Fruit fly (Drosophila melanogaster) whole organism, prepupa: ENCODE results near the gene Nepl20.

Source experiments
- Blimp-1 ChIP-seq: fragments of 200-800 bp; sonication (Bioruptor generic); optimal IDR thresholded peaks from 3 replicates; lab custom pipeline; 2017; ENCODE audit warnings: missing biosample characterization, missing genetic modification characterization, mild to moderate bottlenecking, moderate library complexity, missing genetic modification reagents
- CG10631 ChIP-seq: fragments of 200-800 bp; sonication (Bioruptor generic); optimal IDR thresholded peaks from 2 replicates; lab custom pipeline; 2016; ENCODE audit warnings: missing biosample characterization, missing genetic modification characterization
- CG11762 ChIP-seq: fragments of 200-800 bp; sonication (Bioruptor generic); optimal IDR thresholded peaks from 3 replicates; lab custom pipeline; 2016; ENCODE audit warnings: missing biosample characterization, missing genetic modification characterization; ENCODE audit not compliant: insufficient read depth
- CG11902 ChIP-seq: fragments of 200-800 bp; sonication (Bioruptor generic); optimal IDR thresholded peaks from 3 replicates; lab custom pipeline; 2016; ENCODE audit warnings: missing biosample characterization, missing genetic modification characterization
- CG1621 ChIP-seq: fragments of 200-800 bp; sonication (Bioruptor generic); optimal IDR thresholded peaks from 3 replicates; lab custom pipeline; 2018; ENCODE audit warnings: missing biosample characterization, mild to moderate bottlenecking, missing genetic modification characterization
- CG16779 ChIP-seq: fragments of 200-800 bp; sonication (Bioruptor generic); optimal IDR thresholded peaks from 3 replicates; lab custom pipeline; 2017; ENCODE audit warnings: missing biosample characterization, mild to moderate bottlenecking, missing genetic modification characterization
- CG32006 ChIP-seq: fragments of 200-800 bp; sonication (Bioruptor generic); optimal IDR thresholded peaks from 3 replicates; lab custom pipeline; 2017; ENCODE audit warnings: missing biosample characterization, mild to moderate bottlenecking, missing genetic modification characterization
- CG3919 ChIP-seq: fragments of 200-800 bp; sonication (Bioruptor generic); optimal IDR thresholded peaks from 3 replicates; lab custom pipeline; 2016; ENCODE audit warnings: missing biosample characterization, missing genetic modification characterization
- CG6163 ChIP-seq: fragments of 200-800 bp; sonication (Bioruptor generic); IDR thresholded peaks from 3 replicates; pipeline ENCODE4 v1.3.6; 2022; ENCODE audit warnings: missing biosample characterization, missing genetic modification characterization
- CG6276 ChIP-seq: fragments of 200-800 bp; sonication (Bioruptor generic); optimal IDR thresholded peaks from 2 replicates; lab custom pipeline; 2017; ENCODE audit warnings: missing biosample characterization, mild to moderate bottlenecking, missing genetic modification characterization
- CG6854 ChIP-seq: fragments of 200-800 bp; sonication (Bioruptor generic); optimal IDR thresholded peaks from 2 replicates; lab custom pipeline; 2017; ENCODE audit warnings: missing biosample characterization, mild to moderate bottlenecking, missing genetic modification characterization
- CG7368 ChIP-seq: fragments of 200-800 bp; sonication (Bioruptor generic); optimal IDR thresholded peaks from 3 replicates; lab custom pipeline; 2016; ENCODE audit warnings: missing biosample characterization, missing genetic modification characterization
- CG8119 ChIP-seq: fragments of 200-800 bp; sonication (Bioruptor generic); IDR thresholded peaks from 3 replicates; pipeline ENCODE4 v1.3.6; 2022; ENCODE audit warnings: missing biosample characterization, missing genetic modification characterization
- CG8319 ChIP-seq: fragments of 200-800 bp; sonication (Bioruptor generic); optimal IDR thresholded peaks from 3 replicates; lab custom pipeline; 2016; ENCODE audit warnings: missing biosample characterization, missing genetic modification characterization
- CG8632 ChIP-seq: fragments of 200-800 bp; sonication (Bioruptor generic); optimal IDR thresholded peaks from 3 replicates; lab custom pipeline; 2016; ENCODE audit warnings: missing biosample characterization, missing genetic modification characterization
- CG9139 ChIP-seq: fragments of 200-800 bp; sonication (Bioruptor generic); optimal IDR thresholded peaks from 3 replicates; lab custom pipeline; 2017; ENCODE audit warnings: missing biosample characterization, mild to moderate bottlenecking, missing genetic modification characterization
- Eip75B ChIP-seq: fragments of 200-800 bp; sonication (Bioruptor generic); optimal IDR thresholded peaks from 3 replicates; lab custom pipeline; 2016; ENCODE audit warnings: missing biosample characterization, missing genetic modification characterization
- Eip93F ChIP-seq: fragments of 200-800 bp; sonication (Bioruptor generic); optimal IDR thresholded peaks from 2 replicates; lab custom pipeline; 2016; ENCODE audit warnings: missing biosample characterization, mild to moderate bottlenecking, missing genetic modification characterization
- Ets96B ChIP-seq: fragments of 200-800 bp; optimal IDR thresholded peaks from 2 replicates; lab custom pipeline; 2019; ENCODE audit warnings: missing biosample characterization, mild to moderate bottlenecking, missing genetic modification characterization, moderate library complexity
- Gug ChIP-seq: fragments of 200-800 bp; sonication (Bioruptor generic); IDR thresholded peaks from 2 replicates; pipeline ENCODE4 v1.3.6; 2022; ENCODE audit warnings: missing biosample characterization, missing genetic modification characterization
- Hr38 ChIP-seq: sonication (Bioruptor generic); optimal IDR thresholded peaks from 2 replicates; lab custom pipeline; 2016; ENCODE audit warnings: missing biosample characterization, missing genetic modification characterization
- Hr39 ChIP-seq: fragments of 200-800 bp; sonication (Bioruptor generic); optimal IDR thresholded peaks from 2 replicates; lab custom pipeline; 2016; ENCODE audit warnings: missing biosample characterization, missing genetic modification characterization
- Hr4 ChIP-seq: fragments of 200-800 bp; sonication (Bioruptor generic); optimal IDR thresholded peaks from 3 replicates; lab custom pipeline; 2016; ENCODE audit warnings: missing biosample characterization, missing genetic modification characterization
- Met ChIP-seq: fragments of 200-800 bp; sonication (Bioruptor generic); optimal IDR thresholded peaks from 3 replicates; lab custom pipeline; 2016; ENCODE audit warnings: missing biosample characterization, missing genetic modification characterization
- OdsH ChIP-seq: fragments of 200-800 bp; sonication (Bioruptor generic); optimal IDR thresholded peaks from 3 replicates; lab custom pipeline; 2016; ENCODE audit warnings: missing biosample characterization, missing genetic modification characterization
- Smox ChIP-seq: fragments of 200-800 bp; sonication (Bioruptor generic); optimal IDR thresholded peaks from 3 replicates; lab custom pipeline; 2016; ENCODE audit warnings: missing biosample characterization, missing genetic modification characterization
- Sox14 ChIP-seq: fragments of 200-800 bp; sonication (Bioruptor generic); optimal IDR thresholded peaks from 3 replicates; lab custom pipeline; 2016; ENCODE audit warnings: missing biosample characterization, missing genetic modification characterization
- Sox15 ChIP-seq: fragments of 200-800 bp; sonication (Bioruptor generic); optimal IDR thresholded peaks from 3 replicates; lab custom pipeline; 2016; ENCODE audit warnings: missing biosample characterization, missing genetic modification characterization
- achi ChIP-seq: fragments of 200-800 bp; sonication (Bioruptor generic); optimal IDR thresholded peaks from 3 replicates; lab custom pipeline; 2016; ENCODE audit warnings: missing biosample characterization, missing genetic modification characterization
- acj6 ChIP-seq: fragments of 200-800 bp; sonication (Bioruptor generic); optimal IDR thresholded peaks from 3 replicates; lab custom pipeline; 2016; ENCODE audit warnings: missing biosample characterization, missing genetic modification characterization
- cyc ChIP-seq: fragments of 200-800 bp; sonication (Bioruptor generic); optimal IDR thresholded peaks from 3 replicates; lab custom pipeline; 2016; ENCODE audit warnings: missing biosample characterization, missing genetic modification characterization
- dac ChIP-seq: fragments of 200-800 bp; sonication (Bioruptor generic); optimal IDR thresholded peaks from 2 replicates; lab custom pipeline; 2017; ENCODE audit warnings: missing biosample characterization, mild to moderate bottlenecking, missing genetic modification characterization
- dsx ChIP-seq: fragments of 200-800 bp; optimal IDR thresholded peaks from 3 replicates; lab custom pipeline; 2019; ENCODE audit warnings: missing biosample characterization, mild to moderate bottlenecking, missing genetic modification characterization, moderate library complexity; ENCODE audit not compliant: poor library complexity, severe bottlenecking
- eg ChIP-seq: fragments of 200-800 bp; sonication (Bioruptor generic); IDR thresholded peaks from 3 replicates; pipeline ENCODE4 v1.3.6; 2022; ENCODE audit warnings: missing biosample characterization, missing genetic modification characterization
- esn ChIP-seq: fragments of 200-800 bp; sonication (Bioruptor generic); optimal IDR thresholded peaks from 2 replicates; lab custom pipeline; 2016; ENCODE audit warnings: missing biosample characterization, mild to moderate bottlenecking, missing genetic modification characterization, moderate library complexity
- fd59A ChIP-seq: fragments of 200-800 bp; sonication (Bioruptor generic); optimal IDR thresholded peaks from 2 replicates; lab custom pipeline; 2017; ENCODE audit warnings: missing biosample characterization, mild to moderate bottlenecking, missing genetic modification characterization, missing genetic modification reagents
- fkh ChIP-seq: fragments of 200-800 bp; sonication (Bioruptor generic); optimal IDR thresholded peaks from 3 replicates; lab custom pipeline; 2017; ENCODE audit warnings: missing biosample characterization, mild to moderate bottlenecking, missing genetic modification characterization, moderate library complexity
- net ChIP-seq: fragments of 200-800 bp; sonication (Bioruptor generic); optimal IDR thresholded peaks from 3 replicates; lab custom pipeline; 2016; ENCODE audit warnings: missing biosample characterization, missing genetic modification characterization
- salr ChIP-seq, 2 experiments: fragments of 200-800 bp; sonication (Bioruptor generic); optimal IDR thresholded peaks; 3 replicates each; lab custom pipeline; 2016 to 2018; ENCODE audit warnings: missing biosample characterization in 2 of 2, missing genetic modification characterization in 2 of 2, mild to moderate bottlenecking in 1 of 2
- spab ChIP-seq: fragments of 200-800 bp; sonication (Bioruptor generic); optimal IDR thresholded peaks from 2 replicates; lab custom pipeline; 2017; ENCODE audit warnings: missing biosample characterization, mild to moderate bottlenecking, missing genetic modification characterization, missing genetic modification reagents
- ss ChIP-seq, 2 experiments: fragments of 200-800 bp; sonication (Bioruptor generic); optimal IDR thresholded peaks; 2 replicates in 1 of 2; 3 replicates in 1 of 2; lab custom pipeline; 2017 to 2018; ENCODE audit warnings: mild to moderate bottlenecking in 2 of 2, missing biosample characterization in 2 of 2, missing genetic modification characterization in 2 of 2, moderate library complexity in 1 of 2
- svp ChIP-seq: fragments of 200-800 bp; sonication (Bioruptor generic); peaks from one replicate; lab custom pipeline; 2016; ENCODE audit warnings: missing biosample characterization, missing genetic modification characterization
- vri ChIP-seq: fragments of 200-800 bp; sonication (Bioruptor generic); optimal IDR thresholded peaks from 3 replicates; lab custom pipeline; 2016; ENCODE audit warnings: missing biosample characterization, mild to moderate bottlenecking, missing genetic modification characterization

Nepl20 gene

DNA sequence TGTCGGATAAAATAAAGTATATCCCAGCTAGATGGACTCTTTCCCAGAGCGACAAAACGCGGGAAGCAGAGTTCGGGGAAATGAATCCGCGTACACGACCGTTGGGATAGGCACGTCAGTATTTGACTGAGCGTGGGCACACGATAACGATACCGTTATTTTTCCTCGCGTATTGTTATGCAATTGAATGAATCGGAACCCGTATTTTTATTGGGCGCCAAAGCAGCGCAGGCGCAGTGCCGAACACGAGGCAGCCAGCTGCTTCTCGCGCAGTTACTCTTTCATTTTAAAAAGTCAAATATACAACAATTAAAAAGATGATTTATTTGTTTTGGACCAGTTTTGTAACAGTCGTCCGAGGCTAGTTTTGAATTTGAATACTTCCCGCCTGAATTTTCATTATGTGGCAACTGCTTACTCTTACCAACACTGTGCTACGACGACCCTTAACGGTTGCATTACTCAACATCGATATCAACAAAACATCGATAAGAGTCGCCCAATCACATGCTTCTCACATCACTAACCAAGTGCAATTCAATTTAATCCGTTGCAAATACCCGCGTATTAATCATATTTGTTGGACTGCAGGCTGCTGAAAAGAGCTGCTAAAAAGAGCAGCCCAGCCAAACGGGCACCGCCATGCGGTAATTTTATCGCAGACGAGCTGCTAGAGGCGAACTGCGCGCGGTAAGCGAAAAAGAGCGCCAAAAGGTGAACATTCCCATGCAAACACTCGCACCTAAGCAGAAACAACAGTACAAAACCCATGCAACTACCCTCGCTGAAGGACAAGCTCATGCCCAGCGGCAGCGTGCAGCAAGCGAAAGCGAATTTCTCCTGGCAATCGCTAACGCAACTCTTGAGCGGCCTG lies 7.2 kb downstream of the Nepl20 start, which contains the start of the genes CG33203 and Doa (continued):
- TF ChIP-seq Hr38 (GFP tag; lab: Kevin White, UChicago): no peak
- no peak for TF ChIP-seq CG6854 (GFP tag; lab: Kevin White, UChicago)
- peak; percentile 12 for TF ChIP-seq CG3919 (GFP tag; lab: Kevin White, UChicago)
- TF ChIP-seq eg (GFP tag; lab: Robert Waterston, UW): no peak
- TF ChIP-seq CG8632: no peak
- peak; percentile 36 for TF ChIP-seq Sox14 (GFP tag; lab: Kevin White, UChicago)
- TF ChIP-seq salr (GFP tag; optimal IDR thresholded peaks at IDR 0.05; lab: Kevin White, UChicago): no peak
- no peak for TF ChIP-seq Gug (GFP tag; lab: Robert Waterston, UW)
- TF ChIP-seq esn (GFP tag; lab: Kevin White, UChicago): peak; percentile 32
- no peak for TF ChIP-seq acj6
- TF ChIP-seq CG32006 (GFP tag; lab: Kevin White, UChicago): no peak
- TF ChIP-seq Eip75B (GFP tag; lab: Kevin White, UChicago): peak; percentile 1
- TF ChIP-seq CG6276 (GFP tag; lab: Kevin White, UChicago): no peak
- no peak for TF ChIP-seq dsx (GFP tag; lab: Kevin White, UChicago)
- TF ChIP-seq Eip93F: no peak
- no peak for TF ChIP-seq Sox15 (GFP tag; lab: Kevin White, UChicago)
- no peak for TF ChIP-seq OdsH (GFP tag; lab: Kevin White, UChicago)
- no peak for TF ChIP-seq CG11762 (GFP tag; lab: Kevin White, UChicago)

DNA sequence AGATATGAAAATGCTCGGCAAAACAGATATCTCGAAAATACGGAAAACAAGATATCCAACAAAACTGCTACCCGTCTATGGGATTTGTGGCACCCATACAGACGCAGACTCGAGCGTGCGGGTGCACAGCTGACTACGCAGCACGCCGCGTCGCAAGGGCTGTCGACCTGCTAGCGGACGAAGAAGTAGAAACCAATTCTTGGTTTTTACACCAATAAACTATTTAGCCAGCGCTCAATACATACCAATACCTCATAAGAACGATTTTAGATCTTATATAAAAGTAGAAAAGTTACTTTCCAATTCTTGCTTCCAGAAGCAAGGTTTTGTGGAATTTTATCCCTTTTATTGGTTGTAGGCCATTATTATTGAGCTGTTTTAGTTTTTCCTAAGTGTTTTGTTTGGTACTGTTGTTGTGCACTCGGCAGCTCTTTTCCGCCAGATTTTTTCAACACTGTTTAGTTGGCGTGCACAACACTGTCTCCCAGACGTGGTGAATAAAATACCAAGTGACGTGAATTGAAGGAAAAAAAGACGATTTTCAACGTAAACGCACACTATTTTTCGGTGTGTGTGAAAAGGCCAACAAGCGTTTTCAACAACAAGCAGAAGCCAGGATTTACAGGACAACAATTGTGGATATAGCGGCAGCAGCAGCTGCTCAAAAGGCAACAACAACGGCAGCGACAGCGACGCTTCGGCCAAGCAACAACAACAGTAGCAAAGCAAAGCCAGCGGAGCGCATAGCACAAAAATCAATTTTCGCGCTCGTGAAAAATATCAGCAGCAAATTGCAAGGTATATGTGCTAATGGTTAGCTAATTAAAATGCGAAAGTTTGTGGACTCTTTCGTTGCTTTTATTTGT lies 8.2 kb downstream of the Nepl20 start:
- TF ChIP-seq CG6276 (GFP tag; lab: Kevin White, UChicago) (peak; percentile 54), achi (peak; percentile 84), salr (GFP tag; optimal IDR thresholded peaks at IDR 0.05; lab: Kevin White, UChicago) (peak; percentile 8 to 22), CG10631 (GFP tag; lab: Kevin White, UChicago) (peak; percentile 83), CG6163 (GFP tag; lab: Robert Waterston, UW) (peak; percentile 78), Ets96B (tag; lab: Kevin White, UChicago) (peak; percentile 42), Eip75B (GFP tag; lab: Kevin White, UChicago) (peak; percentile 82), CG32006 (GFP tag; lab: Kevin White, UChicago) (peak; percentile 82), eg (GFP tag; lab: Robert Waterston, UW) (peak; percentile 71), CG7368 (GFP tag; lab: Kevin White, UChicago) (peak; percentile 75), CG8119 (GFP tag; lab: Robert Waterston, UW) (peak; percentile 54; the same call in 2 of the 3 replicates), CG16779 (peak; percentile 15), Blimp-1 (peak; percentile 46), CG8632 (peak; percentile 59), spab (GFP tag; lab: Kevin White, UChicago) (peak; percentile 33), vri (peak; percentile 69), Sox14 (GFP tag; lab: Kevin White, UChicago) (peak; percentile 87), acj6 (peak; percentile 74), CG8319 (GFP tag; lab: Kevin White, UChicago) (peak; percentile 70), dac (peak; percentile 70), dsx (GFP tag; lab: Kevin White, UChicago) (peak; percentile 21), net (GFP tag; lab: Kevin White, UChicago) (peak; percentile 77), CG11902 (GFP tag; lab: Kevin White, UChicago) (peak; percentile 62), esn (GFP tag; lab: Kevin White, UChicago) (peak; percentile 83), fd59A (GFP tag; lab: Kevin White, UChicago) (peak; percentile 8), ss (GFP tag; optimal IDR thresholded peaks at IDR 0.05; lab: Kevin White, UChicago) (peak; percentile 53 to 62), Hr39 (peak; percentile 89), Met (GFP tag; lab: Kevin White, UChicago) (peak; percentile 73), Hr4 (GFP tag; lab: Kevin White, UChicago) (peak; percentile 86), fkh (GFP tag; lab: Kevin White, UChicago) (peak; percentile 19), svp (GFP tag; lab: Kevin White, UChicago) (peak; percentile 86), Hr38 (GFP tag; lab: Kevin White, UChicago) (no peak), Smox (peak; percentile 70), CG6854 (GFP tag; lab: Kevin White, UChicago) (no peak), cyc (GFP tag; lab: Kevin White, UChicago) (peak; percentile 90), OdsH (GFP tag; lab: Kevin White, UChicago) (peak; percentile 82), CG9139 (GFP tag; lab: Kevin White, UChicago) (no peak), CG1621 (tag; lab: Kevin White, UChicago) (peak; percentile 62)
